Worm (Caenorhabditis elegans): Measurements from ENCODE around the gene T26H8.5.

- no peak for TF ChIP-seq nhr-25 (tag; optimal IDR thresholded peaks at IDR 0.05)
- no peak for TF ChIP-seq nhr-11 (tag; optimal IDR thresholded peaks at IDR 0.05)
- no peak for TF ChIP-seq aly-2 (tag; optimal IDR thresholded peaks at IDR 0.05)
- no peak for TF ChIP-seq nhr-12 (tag; optimal IDR thresholded peaks at IDR 0.05)
- TF ChIP-seq egl-27 (tag; optimal IDR thresholded peaks at IDR 0.05), result no peak
- no peak for TF ChIP-seq ama-1 (optimal IDR thresholded peaks at IDR 0.05)
- no peak for TF ChIP-seq tbx-2 (tag; optimal IDR thresholded peaks at IDR 0.05)
- no peak for TF ChIP-seq fkh-10 (GFP tag; optimal IDR thresholded peaks at IDR 0.05)
- TF ChIP-seq mdl-1 (tag; optimal IDR thresholded peaks at IDR 0.05), result no peak
- no peak for TF ChIP-seq nhr-67 (tag; optimal IDR thresholded peaks at IDR 0.05)
Measured at ce11 chrV:15298597-15298996, 6.8 kb downstream of the T26H8.5 start, which contains the start of gene cpr-3.

Measured in whole organism, L3 larva.